Fruit fly (Drosophila melanogaster): ENCODE data around the gene CG10650.

Gene CG10650

dm6 chr2L:19036105-19036714, 40.5 kb upstream of the CG10650 start (continued):
- no peak for TF ChIP-seq az2 (GFP tag; optimal IDR thresholded peaks at IDR 0.05)
- no peak for TF ChIP-seq Dref (GFP tag; IDR thresholded peaks at IDR 0.05)
- TF ChIP-seq MESR4 (GFP tag; optimal IDR thresholded peaks at IDR 0.05), result no peak
- TF ChIP-seq CG17385 (GFP tag; optimal IDR thresholded peaks at IDR 0.05), result no peak
- no peak for TF ChIP-seq vnd (GFP tag; IDR thresholded peaks at IDR 0.05; ENCODE audit: partially characterized antibody)
- no peak for TF ChIP-seq trh (GFP tag; optimal IDR thresholded peaks at IDR 0.05)
- no peak for TF ChIP-seq CG31388 (GFP tag; optimal IDR thresholded peaks at IDR 0.05)
- TF ChIP-seq stwl (tag; optimal IDR thresholded peaks at IDR 0.05), result no peak
- TF ChIP-seq tx (GFP tag; optimal IDR thresholded peaks at IDR 0.05), result no peak
- no peak for TF ChIP-seq eyg (GFP tag; optimal IDR thresholded peaks at IDR 0.05)
- TF ChIP-seq CG12659 (GFP tag; optimal IDR thresholded peaks at IDR 0.05), result peak; percentile 2
- no peak for TF ChIP-seq Atf-2 (GFP tag; optimal IDR thresholded peaks at IDR 0.05)
- no peak for TF ChIP-seq aop (GFP tag; IDR thresholded peaks at IDR 0.05)
- TF ChIP-seq CG3065 (GFP tag; optimal IDR thresholded peaks at IDR 0.05), result no peak
- no peak for TF ChIP-seq CG11247 (GFP tag; IDR thresholded peaks at IDR 0.05)
- TF ChIP-seq bab2 (GFP tag; optimal IDR thresholded peaks at IDR 0.05), result no peak
- 0 out of 2 replicates have a peak, but pooled peaks have one; percentile 14 for TF ChIP-seq bbx (GFP tag; IDR thresholded peaks at IDR 0.05; ENCODE audit: partially characterized antibody)
- TF ChIP-seq gce (GFP tag; IDR thresholded peaks at IDR 0.05), result no peak
- TF ChIP-seq Fer1 (GFP tag; optimal IDR thresholded peaks at IDR 0.05), result peak; percentile 10
- peak; percentile 20 for TF ChIP-seq CG13775 (GFP tag; optimal IDR thresholded peaks at IDR 0.05)
- TF ChIP-seq CG4282 (GFP tag; optimal IDR thresholded peaks at IDR 0.05), result no peak
- TF ChIP-seq CG16815 (GFP tag; optimal IDR thresholded peaks at IDR 0.05), result no peak
- no peak for TF ChIP-seq zfh2 (GFP tag; optimal IDR thresholded peaks at IDR 0.05)
- peak; percentile 22 for TF ChIP-seq CG9727 (GFP tag; optimal IDR thresholded peaks at IDR 0.05)
- peak in 1 of 2 experiments; percentile 8 for TF ChIP-seq dpn (GFP tag; optimal IDR thresholded peaks at IDR 0.05)
- TF ChIP-seq sens (GFP tag), result peak; percentile 81
- peak; percentile 4 for TF ChIP-seq dmrt99B (tag; optimal IDR thresholded peaks at IDR 0.05)
- peak; percentile 25 for TF ChIP-seq CG7839 (tag; optimal IDR thresholded peaks at IDR 0.05)
- no peak for TF ChIP-seq CG11723 (GFP tag; optimal IDR thresholded peaks at IDR 0.05)
- no peak for TF ChIP-seq yki (optimal IDR thresholded peaks at IDR 0.05)
- TF ChIP-seq Gug (GFP tag; IDR thresholded peaks at IDR 0.05), result no peak
- peak; percentile 7 for TF ChIP-seq bcd (GFP tag; optimal IDR thresholded peaks at IDR 0.05)
- no peak for TF ChIP-seq CG4360 (GFP tag; IDR thresholded peaks at IDR 0.05)
- peak; percentile 2 for TF ChIP-seq CG10979 (tag; optimal IDR thresholded peaks at IDR 0.05)
- peak; percentile 90 for TF ChIP-seq crol (GFP tag; IDR thresholded peaks at IDR 0.05)
- TF ChIP-seq fd102C (GFP tag; optimal IDR thresholded peaks at IDR 0.05), result no peak
- TF ChIP-seq dan (GFP tag; IDR thresholded peaks at IDR 0.05), result no peak
- TF ChIP-seq CG8089 (GFP tag; optimal IDR thresholded peaks at IDR 0.05), result no peak
- no peak for TF ChIP-seq CG34224 (GFP tag; IDR thresholded peaks at IDR 0.05; ENCODE audit: partially characterized antibody)
- TF ChIP-seq Stat92E (GFP tag; optimal IDR thresholded peaks at IDR 0.05), result no peak
- no peak for TF ChIP-seq Vsx1 (GFP tag; optimal IDR thresholded peaks at IDR 0.05)
- TF ChIP-seq grn (GFP tag; optimal IDR thresholded peaks at IDR 0.05), result no peak
- TF ChIP-seq HLH3B (GFP tag; IDR thresholded peaks at IDR 0.05), result no peak
- TF ChIP-seq CG15514 (GFP tag; optimal IDR thresholded peaks at IDR 0.05), result no peak
- TF ChIP-seq ash1 (GFP tag; optimal IDR thresholded peaks at IDR 0.05), result no peak
- TF ChIP-seq C15 (GFP tag; IDR thresholded peaks at IDR 0.05), result no peak
- TF ChIP-seq lab (GFP tag; optimal IDR thresholded peaks at IDR 0.05), result no peak
- no peak for TF ChIP-seq zen2 (GFP tag; IDR thresholded peaks at IDR 0.05; ENCODE audit: partially characterized antibody)
- TF ChIP-seq fu2 (GFP tag; optimal IDR thresholded peaks at IDR 0.05), result no peak
- no peak for TF ChIP-seq CG11456 (GFP tag; IDR thresholded peaks at IDR 0.05)
- no peak for TF ChIP-seq Neu2 (GFP tag; optimal IDR thresholded peaks at IDR 0.05; ENCODE audit: borderline replicate concordance)

Data from whole organism, embryonic.